Fruit fly (Drosophila melanogaster): ENCODE data around the gene mh.

The mh gene

DNA sequence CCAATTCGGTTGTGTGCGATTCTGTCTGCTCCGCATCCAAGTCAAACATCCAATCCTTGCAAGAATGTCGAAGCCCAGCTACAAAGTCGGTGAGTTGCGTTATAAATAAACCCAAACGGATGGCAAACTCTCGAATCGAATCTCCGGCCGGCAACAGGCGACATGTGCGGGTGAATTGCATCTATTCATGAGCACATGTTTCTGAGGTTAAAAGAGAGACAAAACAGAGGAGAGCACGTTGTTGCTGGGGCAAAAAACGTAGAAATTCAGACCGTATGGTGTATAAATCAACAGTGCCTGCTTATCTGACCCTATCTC lies 24.9 kb downstream of the mh start:
- TF ChIP-seq CG8478 (optimal IDR thresholded peaks at IDR 0.05) (no peak), Dll (optimal IDR thresholded peaks at IDR 0.05) (no peak), pan (optimal IDR thresholded peaks at IDR 0.05) (no peak), usp (GFP tag; optimal IDR thresholded peaks at IDR 0.05) (no peak), EcR (GFP tag; optimal IDR thresholded peaks at IDR 0.05) (no peak), psq (optimal IDR thresholded peaks at IDR 0.05) (no peak)

DNA sequence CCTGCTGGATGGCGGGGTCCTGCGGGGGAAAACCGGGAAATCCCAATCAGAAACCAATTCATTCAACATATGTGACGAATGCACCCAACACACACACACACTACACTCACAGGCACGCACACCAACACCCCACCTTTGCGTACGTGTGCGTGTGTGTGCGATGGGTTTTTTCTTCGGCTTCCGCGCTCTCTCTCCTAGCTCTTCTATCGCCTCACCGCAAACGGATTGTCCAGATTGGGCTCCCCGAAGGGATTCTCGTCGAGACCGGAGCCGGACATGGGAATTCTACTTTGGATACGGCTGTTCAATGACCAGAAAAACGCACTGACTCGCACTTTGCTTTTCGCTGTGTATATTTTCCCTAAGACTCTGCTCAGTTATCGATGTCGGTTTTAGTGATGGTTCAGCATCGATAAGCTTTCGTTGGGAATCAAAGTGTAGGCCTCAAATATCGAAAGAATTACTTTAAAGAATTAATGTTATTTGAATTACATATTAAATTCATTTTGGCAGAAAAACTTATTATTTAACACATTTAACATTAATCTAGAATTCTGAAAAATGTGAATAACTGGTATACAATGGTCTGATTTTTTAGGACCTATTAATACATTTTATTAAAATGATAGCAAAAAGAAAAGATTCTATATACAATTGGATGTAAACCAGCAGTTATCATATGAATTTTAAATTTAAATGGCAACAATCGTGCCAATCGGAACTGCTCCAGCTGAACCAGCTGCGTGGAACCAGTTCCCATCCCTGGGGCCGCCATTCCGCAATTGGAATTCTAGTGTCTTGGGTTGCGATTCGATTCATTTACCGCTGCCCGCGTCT lies 25.5 kb downstream of the mh start, which contains the start of the genes Scamp and Ahcy:
Gene Scamp (minus strand): TSS at position 394 of the 837 bp plus-strand sequence.
Gene Ahcy (plus strand): TSS at position 772 of the 837 bp plus-strand sequence.
- TF ChIP-seq CG8478 (optimal IDR thresholded peaks at IDR 0.05) (no peak), pan (optimal IDR thresholded peaks at IDR 0.05) (no peak), psq (optimal IDR thresholded peaks at IDR 0.05) (no peak), EcR (GFP tag; optimal IDR thresholded peaks at IDR 0.05) (no peak), usp (GFP tag; optimal IDR thresholded peaks at IDR 0.05) (no peak), Dll (optimal IDR thresholded peaks at IDR 0.05) (no peak)

DNA sequence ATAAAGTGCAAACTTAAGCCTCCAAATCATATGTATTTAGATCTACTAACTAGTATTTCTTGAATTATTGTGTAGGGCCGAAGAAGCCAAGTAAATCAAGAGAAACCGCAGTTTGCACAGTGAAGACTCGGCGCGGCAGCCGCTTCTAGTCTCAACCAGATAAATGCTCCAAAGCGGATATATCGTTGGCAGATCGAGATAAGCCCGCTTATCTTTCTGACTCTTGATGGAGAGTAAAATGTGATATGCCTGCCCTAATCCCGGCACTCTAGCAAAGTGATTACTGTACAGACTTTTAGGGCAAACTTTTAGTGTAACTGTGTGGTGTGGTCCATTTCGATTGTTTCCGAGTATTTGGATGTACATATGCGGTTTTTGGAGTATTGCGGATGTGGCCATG lies 26.4 kb downstream of the mh start:
- TF ChIP-seq psq (optimal IDR thresholded peaks at IDR 0.05) (no peak), CG8478 (optimal IDR thresholded peaks at IDR 0.05) (no peak), EcR (GFP tag; optimal IDR thresholded peaks at IDR 0.05) (no peak), usp (GFP tag; optimal IDR thresholded peaks at IDR 0.05) (no peak), Dll (optimal IDR thresholded peaks at IDR 0.05) (no peak), pan (optimal IDR thresholded peaks at IDR 0.05) (no peak)

DNA sequence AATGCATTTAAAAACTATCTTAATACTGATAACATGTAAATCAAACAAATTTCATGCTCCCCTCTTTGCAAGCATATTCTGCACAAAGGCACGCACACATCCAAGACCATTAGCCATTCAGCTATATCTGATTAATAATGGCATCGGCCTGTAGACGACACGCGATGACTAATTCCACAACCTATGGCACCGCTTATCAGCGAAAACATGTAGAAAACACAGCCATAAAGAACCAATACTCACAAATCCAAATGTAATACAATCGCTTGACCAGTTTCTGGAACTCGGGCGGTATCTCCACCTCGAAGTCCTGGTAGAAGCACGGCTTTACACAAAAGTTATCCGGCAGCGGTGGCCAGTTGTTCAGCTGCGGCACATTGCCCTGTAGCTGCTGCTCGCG lies 27.1 kb downstream of the mh start:
- no peak for TF ChIP-seq CG8478 (optimal IDR thresholded peaks at IDR 0.05)
- TF ChIP-seq pan (optimal IDR thresholded peaks at IDR 0.05) = no peak
- TF ChIP-seq psq (optimal IDR thresholded peaks at IDR 0.05) = no peak
- no peak for TF ChIP-seq usp (GFP tag; optimal IDR thresholded peaks at IDR 0.05)
- TF ChIP-seq Dll (optimal IDR thresholded peaks at IDR 0.05) = no peak
- no peak for TF ChIP-seq EcR (GFP tag; optimal IDR thresholded peaks at IDR 0.05)

DNA sequence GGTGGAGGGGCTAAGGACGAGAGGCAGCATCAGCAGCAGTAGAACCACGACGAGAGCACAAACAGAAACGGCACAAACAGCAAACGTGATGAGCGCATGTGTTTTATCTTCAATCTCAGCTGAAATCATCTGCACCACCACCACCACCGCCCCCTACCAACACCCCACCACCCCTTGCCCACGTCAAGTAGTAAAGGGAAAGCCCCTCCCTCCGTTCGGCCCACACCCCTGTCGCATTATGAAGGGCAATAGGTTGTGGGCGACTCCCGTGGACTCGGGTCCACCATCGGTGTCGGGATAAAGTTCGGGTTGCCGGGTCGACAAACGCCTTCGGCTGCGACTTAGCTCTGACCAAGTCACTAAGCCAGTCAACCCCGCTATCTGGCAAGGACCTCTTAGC lies 31.7 kb downstream of the mh start:
- TF ChIP-seq CG8478 (optimal IDR thresholded peaks at IDR 0.05) (no peak), Dll (optimal IDR thresholded peaks at IDR 0.05) (no peak), pan (optimal IDR thresholded peaks at IDR 0.05) (no peak), EcR (GFP tag; optimal IDR thresholded peaks at IDR 0.05) (no peak), usp (GFP tag; optimal IDR thresholded peaks at IDR 0.05) (no peak), psq (optimal IDR thresholded peaks at IDR 0.05) (no peak)

DNA sequence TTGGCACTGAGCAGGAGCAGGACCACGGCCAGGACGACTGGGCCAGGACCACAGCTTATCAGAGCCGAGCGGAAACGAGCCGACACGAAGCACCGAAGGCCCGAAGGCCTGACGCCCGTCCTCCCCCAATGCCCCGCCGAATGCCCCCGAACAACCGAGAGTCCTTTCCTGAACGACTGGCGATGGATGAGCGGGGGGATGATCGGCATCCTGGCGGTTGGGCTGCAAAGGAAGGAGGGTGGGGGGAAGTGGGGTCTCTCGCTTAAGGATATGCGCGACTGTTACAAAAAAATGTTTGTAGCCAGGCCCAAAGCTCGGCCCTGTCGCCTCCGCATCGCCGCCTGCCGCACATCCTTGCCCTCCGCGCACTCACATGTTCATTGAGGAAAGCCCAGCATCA lies 34.0 kb downstream of the mh start, which contains the start of gene Cngl:
Gene Cngl (minus strand): TSS at position 8 of the 400 bp plus-strand sequence.
- no peak for TF ChIP-seq psq (optimal IDR thresholded peaks at IDR 0.05)
- TF ChIP-seq CG8478 (optimal IDR thresholded peaks at IDR 0.05) = no peak

Data from whole organism.